Worm (Caenorhabditis elegans) whole organism, young adult: ENCODE measurements around the gene K09C6.8.

Source experiments
- B0019.2 ChIP-seq: fragments of 200-800 bp; sonication (Bioruptor generic); conservative IDR thresholded peaks from 2 replicates; pipeline ENCODE4 v1.3.6; 2022; ENCODE audit warnings: missing genetic modification reagents, missing genetic modification characterization, missing compliant biosample characterization
- B0336.3 ChIP-seq: fragments of 200-800 bp; sonication (Bioruptor generic); IDR thresholded peaks from 2 replicates; pipeline ENCODE4 v1.3.6; 2022; ENCODE audit warnings: missing genetic modification characterization, missing compliant biosample characterization
- C06A6.2 ChIP-seq: fragments of 200-800 bp; sonication (Bioruptor generic); conservative IDR thresholded peaks from 2 replicates; pipeline ENCODE4 v1.3.6; 2022; ENCODE audit warnings: missing genetic modification characterization, missing compliant biosample characterization
- F23B12.7 ChIP-seq: sonication (generic microtip); optimal IDR thresholded peaks from 2 replicates; lab custom pipeline; 2017; ENCODE audit warnings: missing genetic modification characterization, mild to moderate bottlenecking, missing compliant biosample characterization, antibody characterized with exemption, moderate library complexity; ENCODE audit not compliant: insufficient read depth
- F33H1.4 ChIP-seq: fragments of 200-800 bp; sonication (Bioruptor generic); IDR thresholded peaks from 2 replicates; pipeline ENCODE4 v1.3.6; 2022; ENCODE audit warnings: missing genetic modification reagents, missing genetic modification characterization, missing compliant biosample characterization
- F52B5.7 ChIP-seq: sonication (generic microtip); optimal IDR thresholded peaks from 2 replicates; lab custom pipeline; 2016; ENCODE audit warnings: mild to moderate bottlenecking, missing genetic modification characterization, missing compliant biosample characterization
- F57C9.4 ChIP-seq: sonication (generic microtip); optimal IDR thresholded peaks from 2 replicates; lab custom pipeline; 2017; ENCODE audit warnings: mild to moderate bottlenecking, missing genetic modification characterization, missing compliant biosample characterization
- K11D2.4 ChIP-seq: fragments of 200-800 bp; sonication (Bioruptor generic); IDR thresholded peaks from 2 replicates; pipeline ENCODE4 v1.3.6; 2022; ENCODE audit warnings: missing genetic modification reagents, missing genetic modification characterization, missing compliant biosample characterization
- Y56A3A.18 ChIP-seq: fragments of 200-800 bp; sonication (Bioruptor generic); IDR thresholded peaks from 2 replicates; pipeline ENCODE4 v1.3.6; 2022; ENCODE audit warnings: missing genetic modification reagents, missing genetic modification characterization, missing compliant biosample characterization
- Y79H2A.3 ChIP-seq: fragments of 200-800 bp; sonication (Bioruptor generic); conservative IDR thresholded peaks from 2 replicates; pipeline ENCODE4 v1.3.6; 2022; ENCODE audit warnings: missing genetic modification reagents, missing genetic modification characterization, missing compliant biosample characterization
- ZK185.1 ChIP-seq: sonication (generic microtip); optimal IDR thresholded peaks from 2 replicates; lab custom pipeline; 2016; ENCODE audit warnings: mild to moderate bottlenecking, missing genetic modification characterization, missing compliant biosample characterization; ENCODE audit not compliant: poor library complexity, severe bottlenecking
- akir-1 ChIP-seq: fragments of 200-800 bp; sonication (Bioruptor generic); optimal IDR thresholded peaks from 2 replicates; lab custom pipeline; 2018; ENCODE audit warnings: mild to moderate bottlenecking, missing genetic modification characterization, moderate library complexity, missing compliant biosample characterization
- aptf-2 ChIP-seq: fragments of 200-800 bp; sonication (Bioruptor generic); conservative IDR thresholded peaks from 2 replicates; pipeline ENCODE4 v1.3.6; 2022; ENCODE audit warnings: missing genetic modification reagents, missing genetic modification characterization, missing compliant biosample characterization
- aptf-3 ChIP-seq: fragments of 200-800 bp; sonication (Bioruptor generic); IDR thresholded peaks from 2 replicates; pipeline ENCODE4 v1.3.6; 2022; ENCODE audit warnings: missing genetic modification characterization, missing compliant biosample characterization
- attf-5 ChIP-seq: fragments of 200-800 bp; sonication (Bioruptor generic); optimal IDR thresholded peaks from 2 replicates; lab custom pipeline; 2018; ENCODE audit warnings: mild to moderate bottlenecking, missing genetic modification characterization, missing compliant biosample characterization
- attf-6 ChIP-seq: fragments of 200-800 bp; sonication (Bioruptor generic); IDR thresholded peaks from 2 replicates; pipeline ENCODE4 v1.3.6; 2022; ENCODE audit warnings: missing genetic modification reagents, missing genetic modification characterization, missing compliant biosample characterization
- bed-1 ChIP-seq: fragments of 200-800 bp; sonication (Bioruptor generic); IDR thresholded peaks from 2 replicates; pipeline ENCODE4 v1.3.6; 2022; ENCODE audit warnings: missing genetic modification reagents, missing genetic modification characterization, missing compliant biosample characterization
- ceh-100 ChIP-seq: fragments of 200-800 bp; sonication (Bioruptor generic); IDR thresholded peaks from 2 replicates; pipeline ENCODE4 v1.3.6; 2022; ENCODE audit warnings: missing genetic modification reagents, missing genetic modification characterization, missing compliant biosample characterization
- ceh-27 ChIP-seq: fragments of 200-800 bp; sonication (Bioruptor generic); optimal IDR thresholded peaks from 2 replicates; lab custom pipeline; 2018; ENCODE audit warnings: mild to moderate bottlenecking, missing genetic modification characterization, moderate library complexity, missing compliant biosample characterization
- ceh-40 ChIP-seq: fragments of 200-800 bp; sonication (Bioruptor generic); IDR thresholded peaks from 2 replicates; pipeline ENCODE4 v1.3.6; 2022; ENCODE audit warnings: missing genetic modification characterization, missing compliant biosample characterization
- ceh-79 ChIP-seq: sonication (generic microtip); optimal IDR thresholded peaks from 2 replicates; lab custom pipeline; 2017; ENCODE audit warnings: mild to moderate bottlenecking, missing genetic modification characterization, missing compliant biosample characterization
- die-1 ChIP-seq: sonication (generic microtip); optimal IDR thresholded peaks from 2 replicates; lab custom pipeline; 2016; ENCODE audit warnings: missing genotype, mild to moderate bottlenecking, missing genetic modification characterization, missing compliant biosample characterization
- dpff-1 ChIP-seq: sonication (generic microtip); optimal IDR thresholded peaks from 2 replicates; lab custom pipeline; 2017; ENCODE audit warnings: mild to moderate bottlenecking, missing genetic modification characterization, missing compliant biosample characterization
- fkh-3 ChIP-seq: sonication (generic microtip); optimal IDR thresholded peaks from 2 replicates; lab custom pipeline; 2016; ENCODE audit warnings: mild to moderate bottlenecking, missing genetic modification characterization, missing compliant biosample characterization
- hmg-20 ChIP-seq: fragments of 200-800 bp; sonication (Bioruptor generic); IDR thresholded peaks from 2 replicates; pipeline ENCODE4 v1.3.6; 2022; ENCODE audit warnings: missing genetic modification reagents, missing genetic modification characterization, missing compliant biosample characterization
- hrde-1 ChIP-seq: sonication (generic microtip); optimal IDR thresholded peaks from 2 replicates; lab custom pipeline; 2016; ENCODE audit warnings: missing genetic modification characterization, mild to moderate bottlenecking, missing compliant biosample characterization, moderate library complexity, missing genotype, missing genetic modification reagents, borderline replicate concordance
- let-526 ChIP-seq: fragments of 200-800 bp; sonication (Bioruptor generic); IDR thresholded peaks from 2 replicates; pipeline ENCODE4 v1.3.6; 2022; ENCODE audit warnings: missing genetic modification reagents, missing genetic modification characterization, missing compliant biosample characterization
- lin-40 ChIP-seq: sonication (generic microtip); optimal IDR thresholded peaks from 2 replicates; lab custom pipeline; 2016; ENCODE audit warnings: missing genetic modification characterization, mild to moderate bottlenecking, missing compliant biosample characterization, missing genotype, missing genetic modification reagents
- madf-10 ChIP-seq: sonication (generic microtip); optimal IDR thresholded peaks from 2 replicates; lab custom pipeline; 2016; ENCODE audit warnings: mild to moderate bottlenecking, missing genetic modification characterization, missing compliant biosample characterization
- madf-8 ChIP-seq: fragments of 200-800 bp; sonication (Bioruptor generic); conservative IDR thresholded peaks from 2 replicates; pipeline ENCODE4 v1.3.6; 2022; ENCODE audit warnings: missing genetic modification reagents, missing genetic modification characterization, missing compliant biosample characterization
- mes-4 ChIP-seq: sonication (generic microtip); optimal IDR thresholded peaks from 2 replicates; lab custom pipeline; 2016; ENCODE audit warnings: missing genotype, missing genetic modification characterization, missing compliant biosample characterization
- nfya-2 ChIP-seq: fragments of 200-800 bp; sonication (Bioruptor generic); IDR thresholded peaks from 2 replicates; pipeline ENCODE4 v1.3.6; 2022; ENCODE audit warnings: missing genetic modification reagents, missing genetic modification characterization, missing compliant biosample characterization
- nhr-90 ChIP-seq: sonication (generic microtip); optimal IDR thresholded peaks from 2 replicates; lab custom pipeline; 2016; ENCODE audit warnings: missing genotype, mild to moderate bottlenecking, missing genetic modification characterization, missing compliant biosample characterization
- rpc-1 ChIP-seq, 2 experiments: fragments of 150-350 bp in 1 of 2; sonication (generic microtip) in 1 of 2; optimal IDR thresholded peaks; 2 replicates each; lab custom pipeline; 2014 to 2018; ENCODE audit warnings: missing biosample characterization in 1 of 2, missing genetic modification characterization in 1 of 2, missing genetic modification reagents in 1 of 2, missing genotype in 1 of 2
- sdz-38 ChIP-seq: sonication (generic microtip); optimal IDR thresholded peaks from 2 replicates; lab custom pipeline; 2016; ENCODE audit warnings: missing genotype, missing genetic modification characterization, missing compliant biosample characterization
- sea-2 ChIP-seq: fragments of 200-800 bp; sonication (Bioruptor generic); IDR thresholded peaks from 2 replicates; pipeline ENCODE4 v1.3.6; 2022; ENCODE audit warnings: missing genetic modification characterization, missing compliant biosample characterization
- snpc-1.1 ChIP-seq: sonication (generic microtip); optimal IDR thresholded peaks from 2 replicates; lab custom pipeline; 2017; ENCODE audit warnings: missing genetic modification characterization, mild to moderate bottlenecking, missing compliant biosample characterization, antibody characterized with exemption, moderate library complexity, missing genotype, missing genetic modification reagents; ENCODE audit not compliant: insufficient read depth
- snpc-1.3 ChIP-seq: sonication (generic microtip); optimal IDR thresholded peaks from 2 replicates; lab custom pipeline; 2017; ENCODE audit warnings: missing genetic modification characterization, mild to moderate bottlenecking, missing compliant biosample characterization, antibody characterized with exemption, moderate library complexity, missing genotype, missing genetic modification reagents; ENCODE audit not compliant: insufficient read depth
- snpc-4 ChIP-seq, 5 experiments: fragments of 150-350 bp in 1 of 5; sonication (generic microtip) in 4 of 5; optimal IDR thresholded peaks; 2 replicates each; lab custom pipeline; 2014 to 2018; ENCODE audit warnings: missing genetic modification characterization in 5 of 5, missing biosample characterization in 3 of 5, antibody characterized with exemption in 2 of 5, mild to moderate bottlenecking in 2 of 5, missing compliant biosample characterization in 2 of 5, missing genotype in 2 of 5, moderate library complexity in 2 of 5, missing genetic modification reagents in 1 of 5
- sptf-2 ChIP-seq: fragments of 200-800 bp; sonication (Bioruptor generic); optimal IDR thresholded peaks from 2 replicates; lab custom pipeline; 2018; ENCODE audit warnings: mild to moderate bottlenecking, missing genetic modification characterization, missing compliant biosample characterization
- tlf-1 ChIP-seq: fragments of 200-800 bp; sonication (Bioruptor generic); optimal IDR thresholded peaks from 2 replicates; lab custom pipeline; 2018; ENCODE audit warnings: mild to moderate bottlenecking, missing genetic modification characterization, missing compliant biosample characterization
- zfh-2 ChIP-seq: fragments of 200-800 bp; sonication (Bioruptor generic); conservative IDR thresholded peaks from 2 replicates; pipeline ENCODE4 v1.3.6; 2022; ENCODE audit warnings: missing genetic modification reagents, missing genetic modification characterization, missing compliant biosample characterization
- zim-3 ChIP-seq: sonication (generic microtip); optimal IDR thresholded peaks from 2 replicates; lab custom pipeline; 2017; ENCODE audit warnings: mild to moderate bottlenecking, missing genetic modification characterization, moderate library complexity, missing compliant biosample characterization
- ztf-18 ChIP-seq: sonication (generic microtip); optimal IDR thresholded peaks from 2 replicates; lab custom pipeline; 2016; ENCODE audit warnings: missing genotype, mild to moderate bottlenecking, missing genetic modification characterization, missing compliant biosample characterization
- ztf-26 ChIP-seq: sonication (generic microtip); optimal IDR thresholded peaks from 2 replicates; lab custom pipeline; 2017; ENCODE audit warnings: missing genetic modification characterization, missing compliant biosample characterization
- ztf-6 ChIP-seq: fragments of 200-800 bp; sonication (Bioruptor generic); IDR thresholded peaks from 2 replicates; pipeline ENCODE4 v1.3.6; 2022; ENCODE audit warnings: missing genetic modification reagents, missing genetic modification characterization, missing compliant biosample characterization

The K09C6.8 gene

ce11 chrV:858841-859456 lies 15.9 kb upstream of the K09C6.8 start (continued):
- TF ChIP-seq Y79H2A.3 (GFP tag; lab: Robert Waterston, UW): no peak
- TF ChIP-seq ztf-18 (tag; lab: Kevin White, UChicago): peak; percentile 11
- no peak for TF ChIP-seq aptf-2 (GFP tag; lab: Robert Waterston, UW)
- TF ChIP-seq F23B12.7 (tag; lab: Kevin White, UChicago): no peak
- 0 out of 2 replicates have a peak, but pooled peaks have one; percentile 31 for TF ChIP-seq attf-6 (GFP tag; lab: Robert Waterston, UW)
- TF ChIP-seq ztf-26: no peak
- no peak for TF ChIP-seq madf-10 (tag; lab: Kevin White, UChicago)
- TF ChIP-seq bed-1: no peak
- TF ChIP-seq ZK185.1 (tag; lab: Kevin White, UChicago): no peak
- TF ChIP-seq zfh-2 (GFP tag; lab: Robert Waterston, UW): no peak
- TF ChIP-seq snpc-1.1: peak; percentile 90
- TF ChIP-seq sdz-38: no peak
- TF ChIP-seq aptf-3: no peak
- no peak for TF ChIP-seq tlf-1 (GFP tag; lab: Kevin White, UChicago)
- TF ChIP-seq hmg-20: 0 out of 2 replicates have a peak, but pooled peaks have one; percentile 67
- TF ChIP-seq sptf-2: no peak
- peak; percentile 64; the same call in 1 of the 2 replicates for TF ChIP-seq sea-2 (GFP tag; lab: Robert Waterston, UW)
- TF ChIP-seq ceh-40 (GFP tag; lab: Robert Waterston, UW): no peak
- TF ChIP-seq snpc-1.3 (tag; lab: Kevin White, UChicago): no peak
- 0 out of 2 replicates have a peak, but pooled peaks have one; percentile 51 for TF ChIP-seq ztf-6 (GFP tag; lab: Robert Waterston, UW)
- no peak for TF ChIP-seq zim-3 (tag; lab: Kevin White, UChicago)
- no peak for TF ChIP-seq K11D2.4 (GFP tag; lab: Robert Waterston, UW)
- no peak for TF ChIP-seq nhr-90 (tag; lab: Kevin White, UChicago)
- no peak for TF ChIP-seq let-526 (GFP tag; lab: Robert Waterston, UW)
- no peak for TF ChIP-seq mes-4 (tag; lab: Kevin White, UChicago)
- TF ChIP-seq die-1 (tag; lab: Kevin White, UChicago): no peak
- no peak for TF ChIP-seq akir-1
- no peak for TF ChIP-seq ceh-27 (GFP tag; lab: Kevin White, UChicago)
- no peak for TF ChIP-seq B0336.3
- TF ChIP-seq dpff-1 (tag; lab: Kevin White, UChicago): no peak
- peak; percentile 54 for TF ChIP-seq madf-8
- TF ChIP-seq attf-5 (GFP tag; lab: Kevin White, UChicago): no peak
- TF ChIP-seq lin-40 (tag; lab: Kevin White, UChicago): no peak
- no peak for TF ChIP-seq ceh-79 (tag; lab: Kevin White, UChicago)
- peak; percentile 88 for TF ChIP-seq snpc-4 (GFP tag; optimal IDR thresholded peaks at IDR 0.05; lab: Kevin White, UChicago)
- TF ChIP-seq snpc-4 (tag; optimal IDR thresholded peaks at IDR 0.05; lab: Kevin White, UChicago): peak; percentile 89 to 99 (median 93)
- no peak for TF ChIP-seq fkh-3 (tag; lab: Kevin White, UChicago)
- no peak for TF ChIP-seq B0019.2
- no peak for TF ChIP-seq C06A6.2 (GFP tag; lab: Robert Waterston, UW)
- TF ChIP-seq F52B5.7: no peak
- peak; percentile 84 for TF ChIP-seq Y56A3A.18
- TF ChIP-seq nfya-2: no peak
- 0 out of 2 replicates have a peak, but pooled peaks have one; percentile 17 for TF ChIP-seq F33H1.4 (GFP tag; lab: Robert Waterston, UW)
- TF ChIP-seq F57C9.4: no peak
- peak; percentile 54 for TF ChIP-seq rpc-1 (optimal IDR thresholded peaks at IDR 0.05; lab: Kevin White, UChicago)
- TF ChIP-seq rpc-1 (tag; optimal IDR thresholded peaks at IDR 0.05; lab: Kevin White, UChicago): peak; percentile 74
- TF ChIP-seq ceh-100 (GFP tag; lab: Robert Waterston, UW): peak; percentile 46; the same call in 1 of the 2 replicates
- TF ChIP-seq hrde-1: no peak
